Worm (Caenorhabditis elegans) whole organism, young adult: ENCODE measurements around the gene K05F1.6.

Experiments used
- F37B4.10 ChIP-seq: fragments of 200-800 bp; sonication (Bioruptor generic); IDR thresholded peaks from 2 replicates; pipeline ENCODE4 v1.3.6; 2022; ENCODE audit warnings: missing genetic modification characterization, missing compliant biosample characterization
- K12H6.12 ChIP-seq: fragments of 200-800 bp; sonication (Bioruptor generic); optimal IDR thresholded peaks from 2 replicates; lab custom pipeline; 2018; ENCODE audit warnings: mild to moderate bottlenecking, missing genetic modification characterization, missing compliant biosample characterization
- Y53G8AR.9 ChIP-seq: fragments of 200-800 bp; sonication (Bioruptor generic); conservative IDR thresholded peaks from 2 replicates; pipeline ENCODE4 v1.3.6; 2022; ENCODE audit warnings: missing genetic modification reagents, missing genetic modification characterization, missing compliant biosample characterization
- akir-1 ChIP-seq: fragments of 200-800 bp; sonication (Bioruptor generic); optimal IDR thresholded peaks from 2 replicates; lab custom pipeline; 2018; ENCODE audit warnings: mild to moderate bottlenecking, missing genetic modification characterization, moderate library complexity, missing compliant biosample characterization
- aptf-3 ChIP-seq: fragments of 200-800 bp; sonication (Bioruptor generic); IDR thresholded peaks from 2 replicates; pipeline ENCODE4 v1.3.6; 2022; ENCODE audit warnings: missing genetic modification characterization, missing compliant biosample characterization
- attf-6 ChIP-seq: fragments of 200-800 bp; sonication (Bioruptor generic); IDR thresholded peaks from 2 replicates; pipeline ENCODE4 v1.3.6; 2022; ENCODE audit warnings: missing genetic modification reagents, missing genetic modification characterization, missing compliant biosample characterization
- dpl-1 ChIP-seq: fragments of 150-350 bp; optimal IDR thresholded peaks from 2 replicates; lab custom pipeline; 2014; ENCODE audit warnings: missing biosample characterization, missing genetic modification reagents, missing genetic modification characterization
- lin-35 ChIP-seq, 3 experiments: fragments of 150-350 bp in 2 of 3; sonication (generic microtip) in 1 of 3; optimal IDR thresholded peaks; 2 replicates each; lab custom pipeline; 2014 to 2018; ENCODE audit warnings: missing biosample characterization in 3 of 3, missing genetic modification characterization in 3 of 3, missing genetic modification reagents in 3 of 3
- pha-4 ChIP-seq: fragments of 150-350 bp; sonication (generic microtip); optimal IDR thresholded peaks from 2 replicates; lab custom pipeline; 2014; ENCODE audit warnings: missing biosample characterization, missing genetic modification reagents, missing genetic modification characterization
- tlf-1 ChIP-seq: fragments of 200-800 bp; sonication (Bioruptor generic); optimal IDR thresholded peaks from 2 replicates; lab custom pipeline; 2018; ENCODE audit warnings: mild to moderate bottlenecking, missing genetic modification characterization, missing compliant biosample characterization
- ztf-3 ChIP-seq: fragments of 200-800 bp; sonication (Bioruptor generic); optimal IDR thresholded peaks from 2 replicates; lab custom pipeline; 2018; ENCODE audit warnings: mild to moderate bottlenecking, missing genetic modification characterization, missing compliant biosample characterization

- TF ChIP-seq akir-1 (GFP tag; lab: Kevin White, UChicago) (no peak), K12H6.12 (tag; lab: Kevin White, UChicago) (peak; percentile 13), lin-35 (GFP tag; optimal IDR thresholded peaks at IDR 0.05; lab: Kevin White, UChicago) (no peak), Y53G8AR.9 (0 out of 2 replicates have a peak, but pooled peaks have one; percentile 57), pha-4 (tag; lab: Kevin White, UChicago) (no peak), aptf-3 (GFP tag; lab: Robert Waterston, UW) (no peak), F37B4.10 (GFP tag; lab: Robert Waterston, UW) (no peak), dpl-1 (no peak), tlf-1 (GFP tag; lab: Kevin White, UChicago) (peak; percentile 7), attf-6 (GFP tag; lab: Robert Waterston, UW) (peak; percentile 24; the same call in 1 of the 2 replicates), ztf-3 (GFP tag; lab: Kevin White, UChicago) (no peak)
These were observed 9.7 kb upstream of the K05F1.6 start for ce11 chrII:5772547-5773142.
